Fruit fly (Drosophila melanogaster) whole organism, wandering third instar larva: ENCODE results near the gene Tango6.

ENCODE experiments used
- Abd-B ChIP-seq: fragments of >200 bp; optimal IDR thresholded peaks from 2 replicates; lab custom pipeline; 2017; ENCODE audit warnings: missing biosample characterization, missing genetic modification characterization
- CG32264 ChIP-seq: fragments of 200-800 bp; sonication (Bioruptor generic); optimal IDR thresholded peaks from 2 replicates; lab custom pipeline; 2016; ENCODE audit warnings: missing biosample characterization, missing genetic modification characterization
- CG9705 ChIP-seq: fragments of 200-800 bp; sonication (Bioruptor generic); optimal IDR thresholded peaks from 2 replicates; lab custom pipeline; 2018; ENCODE audit warnings: missing biosample characterization, mild to moderate bottlenecking, missing genetic modification characterization
- CrebA ChIP-seq: fragments of 200-800 bp; sonication (Bioruptor generic); optimal IDR thresholded peaks from 2 replicates; lab custom pipeline; 2016; ENCODE audit warnings: missing biosample characterization, mild to moderate bottlenecking, missing genetic modification characterization, borderline replicate concordance
- Dfd ChIP-seq: fragments of >200 bp; optimal IDR thresholded peaks from 2 replicates; lab custom pipeline; 2017; ENCODE audit warnings: missing biosample characterization, missing genetic modification characterization
- Dif ChIP-seq: fragments of 200-275, 200-300 bp; sonication (Bioruptor generic); optimal IDR thresholded peaks from 2 replicates; lab custom pipeline; 2018; ENCODE audit warnings: missing biosample characterization, missing genetic modification characterization; ENCODE audit not compliant: partially characterized antibody
- HLH106 ChIP-seq: fragments of 200-800 bp; optimal IDR thresholded peaks from 3 replicates; lab custom pipeline; 2019; ENCODE audit warnings: missing biosample characterization, mild to moderate bottlenecking, missing genetic modification characterization, moderate library complexity
- Hnf4 ChIP-seq: fragments of 200-800 bp; sonication (Bioruptor generic); optimal IDR thresholded peaks from 2 replicates; lab custom pipeline; 2016; ENCODE audit warnings: missing biosample characterization, mild to moderate bottlenecking, missing genetic modification characterization
- Hr83 ChIP-seq: fragments of 200-300 bp; sonication (Bioruptor generic); optimal IDR thresholded peaks from 2 replicates; lab custom pipeline; 2016; ENCODE audit warnings: missing biosample characterization, mild to moderate bottlenecking, missing genetic modification characterization, moderate library complexity; ENCODE audit not compliant: poor library complexity, severe bottlenecking
- Jra ChIP-seq: sonication (Bioruptor generic); optimal IDR thresholded peaks from 2 replicates; lab custom pipeline; 2016; ENCODE audit warnings: missing biosample characterization, missing genetic modification characterization
- Mio ChIP-seq: sonication (Bioruptor generic); optimal IDR thresholded peaks from 2 replicates; lab custom pipeline; 2016; ENCODE audit warnings: missing biosample characterization, missing genetic modification characterization
- Myc ChIP-seq: fragments of >200 bp; optimal IDR thresholded peaks from 2 replicates; lab custom pipeline; 2017
- N ChIP-seq: fragments of >200 bp; optimal IDR thresholded peaks from 2 replicates; lab custom pipeline; 2018; ENCODE audit warnings: missing biosample characterization, missing external identifiers, missing genetic modification characterization
- OdsH ChIP-seq: fragments of 200-800 bp; sonication (Bioruptor generic); optimal IDR thresholded peaks from 2 replicates; lab custom pipeline; 2016; ENCODE audit warnings: missing biosample characterization, mild to moderate bottlenecking, missing genetic modification characterization
- Rel ChIP-seq, 2 experiments: fragments of 200-800 bp; sonication (Bioruptor generic) in 1 of 2; optimal IDR thresholded peaks; 2 replicates in 1 of 2; 3 replicates in 1 of 2; lab custom pipeline; 2016 to 2019; ENCODE audit warnings: mild to moderate bottlenecking in 2 of 2, missing biosample characterization in 2 of 2, missing genetic modification characterization in 2 of 2, moderate library complexity in 1 of 2
- Sp1 ChIP-seq: fragments of 200-800 bp; sonication (Bioruptor generic); optimal IDR thresholded peaks from 3 replicates; lab custom pipeline; 2019; ENCODE audit warnings: missing biosample characterization, mild to moderate bottlenecking, missing genetic modification characterization, moderate library complexity
- Vsx2 ChIP-seq: fragments of 200-300, 225-300 bp; sonication (Bioruptor generic); optimal IDR thresholded peaks from 2 replicates; lab custom pipeline; 2018; ENCODE audit warnings: missing biosample characterization, missing genetic modification characterization; ENCODE audit not compliant: partially characterized antibody
- br ChIP-seq: fragments of 200-800 bp; sonication (Bioruptor generic); optimal IDR thresholded peaks from 2 replicates; lab custom pipeline; 2016; ENCODE audit warnings: missing biosample characterization, missing genetic modification characterization
- brk ChIP-seq: fragments of 200-800 bp; sonication (Bioruptor generic); optimal IDR thresholded peaks from 2 replicates; lab custom pipeline; 2016; ENCODE audit warnings: missing biosample characterization, mild to moderate bottlenecking, missing genetic modification characterization
- dl ChIP-seq, 2 experiments: fragments of 175-275, 200-275 bp in 1 of 2; fragments of 200-275 bp in 1 of 2; sonication (Bioruptor generic); optimal IDR thresholded peaks; lab custom pipeline; 2018; ENCODE audit warnings: mild to moderate bottlenecking in 2 of 2, missing biosample characterization in 2 of 2, missing genetic modification characterization in 2 of 2, moderate library complexity in 2 of 2; ENCODE audit not compliant: partially characterized antibody in 2 of 2, insufficient read depth in 1 of 2
- dmrt93B ChIP-seq: fragments of 200-800 bp; sonication (Bioruptor generic); optimal IDR thresholded peaks from 2 replicates; lab custom pipeline; 2018; ENCODE audit warnings: missing biosample characterization, mild to moderate bottlenecking, missing genetic modification characterization
- dsf ChIP-seq: sonication (Bioruptor generic); optimal IDR thresholded peaks from 2 replicates; lab custom pipeline; 2016; ENCODE audit warnings: missing biosample characterization, missing genetic modification characterization, borderline replicate concordance
- ey ChIP-seq: fragments of 200-800 bp; sonication (Bioruptor generic); optimal IDR thresholded peaks from 2 replicates; lab custom pipeline; 2016; ENCODE audit warnings: missing biosample characterization, missing genetic modification characterization
- foxo ChIP-seq, 2 experiments: fragments of 200-800 bp; sonication (Bioruptor generic); optimal IDR thresholded peaks; 2 replicates in 1 of 2; 3 replicates in 1 of 2; lab custom pipeline; 2016 to 2017; ENCODE audit warnings: missing biosample characterization in 2 of 2, missing genetic modification characterization in 2 of 2
- fru ChIP-seq: fragments of 200-800 bp; sonication (Bioruptor generic); optimal IDR thresholded peaks from 3 replicates; lab custom pipeline; 2016; ENCODE audit warnings: missing biosample characterization, mild to moderate bottlenecking, missing genetic modification characterization
- h ChIP-seq: fragments of 200-800 bp; sonication (Bioruptor generic); optimal IDR thresholded peaks from 3 replicates; lab custom pipeline; 2016; ENCODE audit warnings: missing biosample characterization, mild to moderate bottlenecking, missing genetic modification characterization
- pan ChIP-seq: fragments of >200 bp; optimal IDR thresholded peaks from 2 replicates; lab custom pipeline; 2017
- psq ChIP-seq: fragments of 200-800 bp; sonication (Bioruptor generic); optimal IDR thresholded peaks from 3 replicates; lab custom pipeline; 2017; ENCODE audit warnings: missing biosample characterization, mild to moderate bottlenecking, missing genetic modification characterization, moderate library complexity
- rgr ChIP-seq: fragments of 200-800 bp; sonication (Bioruptor generic); optimal IDR thresholded peaks from 3 replicates; lab custom pipeline; 2016; ENCODE audit warnings: missing biosample characterization, mild to moderate bottlenecking, missing genetic modification characterization
- sv ChIP-seq: fragments of 200-800 bp; sonication (Bioruptor generic); optimal IDR thresholded peaks from 3 replicates; lab custom pipeline; 2016; ENCODE audit warnings: missing biosample characterization, missing genetic modification characterization
- usp ChIP-seq: fragments of >200 bp; optimal IDR thresholded peaks from 2 replicates; lab custom pipeline; 2017; ENCODE audit warnings: missing biosample characterization, missing genetic modification characterization
- woc ChIP-seq: sonication (Bioruptor generic); optimal IDR thresholded peaks from 2 replicates; lab custom pipeline; 2016; ENCODE audit warnings: missing biosample characterization, mild to moderate bottlenecking, missing genetic modification characterization

Gene Tango6

dm6 chr2L:18947515-18947998 is 21.3 kb upstream of the Tango6 start:
- TF ChIP-seq dl (GFP tag; optimal IDR thresholded peaks at IDR 0.05; lab: Kevin White, UChicago; ENCODE audit: insufficient read depth in 1 of 2, partially characterized antibody in 2 of 2) (peak; percentile 21 to 63), CrebA (no peak), Hr83 (GFP tag; lab: Kevin White, UChicago) (no peak), Rel (GFP tag; optimal IDR thresholded peaks at IDR 0.05; lab: Kevin White, UChicago) (no peak), Rel (tag; optimal IDR thresholded peaks at IDR 0.05; lab: Kevin White, UChicago) (peak; percentile 93), fru (GFP tag; lab: Kevin White, UChicago) (peak; percentile 84), Dif (GFP tag; lab: Kevin White, UChicago) (peak; percentile 83)

dm6 chr2L:18948065-18948723 is 20.6 kb upstream of the Tango6 start:
- peak in 1 of 2 experiments; percentile 81 for TF ChIP-seq foxo (GFP tag; optimal IDR thresholded peaks at IDR 0.05; lab: Kevin White, UChicago)
- TF ChIP-seq Hnf4 (GFP tag; lab: Kevin White, UChicago): peak; percentile 70
- TF ChIP-seq Vsx2 (GFP tag; lab: Kevin White, UChicago): no peak
- no peak for TF ChIP-seq N (GFP tag; lab: Kevin White, UChicago)
- TF ChIP-seq CG32264 (GFP tag; lab: Kevin White, UChicago): peak; percentile 11
- peak; percentile 27 for TF ChIP-seq Jra (GFP tag; lab: Kevin White, UChicago)
- TF ChIP-seq CG9705: peak; percentile 46
- no peak for TF ChIP-seq pan (lab: Kevin White, UChicago)
- TF ChIP-seq dsf: peak; percentile 6
- peak; percentile 85 for TF ChIP-seq h (GFP tag; lab: Kevin White, UChicago)
- TF ChIP-seq Sp1 (GFP tag; lab: Kevin White, UChicago): peak; percentile 83
- no peak for TF ChIP-seq Mio (GFP tag; lab: Kevin White, UChicago)
- peak; percentile 84 for TF ChIP-seq psq (GFP tag; lab: Kevin White, UChicago)
- TF ChIP-seq brk (GFP tag; lab: Kevin White, UChicago): no peak
- TF ChIP-seq woc (GFP tag; lab: Kevin White, UChicago): peak; percentile 95
- TF ChIP-seq HLH106 (tag; lab: Kevin White, UChicago): peak; percentile 83
- peak; percentile 80 for TF ChIP-seq ey (GFP tag; lab: Kevin White, UChicago)
- peak; percentile 56 for TF ChIP-seq dmrt93B (GFP tag; lab: Kevin White, UChicago)
- no peak for TF ChIP-seq Abd-B (GFP tag; lab: Kevin White, UChicago)
- peak; percentile 68 for TF ChIP-seq fru (GFP tag; lab: Kevin White, UChicago)
- TF ChIP-seq Dfd (GFP tag; lab: Kevin White, UChicago): no peak
- TF ChIP-seq OdsH (GFP tag; lab: Kevin White, UChicago): peak; percentile 83
- TF ChIP-seq br (GFP tag; lab: Kevin White, UChicago): peak; percentile 84
- TF ChIP-seq rgr (GFP tag; lab: Kevin White, UChicago): peak; percentile 68
- no peak for TF ChIP-seq sv (GFP tag; lab: Kevin White, UChicago)
- TF ChIP-seq, all 38 proteins: peak for 17

dm6 chr2L:18948724-18949108 is 20.1 kb upstream of the Tango6 start, which contains the start of gene CG10428:
TSS of gene CG10428 (plus strand) at chr2L:18948884.
- TF ChIP-seq Myc (lab: Kevin White, UChicago) (peak; percentile 14), usp (no peak)

dm6 chr2L:18951674-18952073 is 17.2 kb upstream of the Tango6 start, which contains the start of gene Nedd8:
TSS of gene Nedd8 (minus strand) at chr2L:18951837.
- TF ChIP-seq dsf (peak; percentile 4), Rel (GFP tag; optimal IDR thresholded peaks at IDR 0.05; lab: Kevin White, UChicago) (no peak), Rel (tag; optimal IDR thresholded peaks at IDR 0.05; lab: Kevin White, UChicago) (peak; percentile 25), Jra (GFP tag; lab: Kevin White, UChicago) (peak; percentile 33), Hnf4 (GFP tag; lab: Kevin White, UChicago) (peak; percentile 48), usp (no peak), psq (GFP tag; lab: Kevin White, UChicago) (no peak), rgr (GFP tag; lab: Kevin White, UChicago) (peak; percentile 23), Hr83 (GFP tag; lab: Kevin White, UChicago) (peak; percentile 10), brk (GFP tag; lab: Kevin White, UChicago) (peak; percentile 74)
